Fruit fly (Drosophila melanogaster) whole organism, embryonic: Measurements from ENCODE around the gene RpL37A.

ENCODE experiments used
- Bdp1 ChIP-seq: fragments of 200-800 bp; sonication (Bioruptor generic); optimal IDR thresholded peaks from 3 replicates; lab custom pipeline; 2016; ENCODE audit warnings: missing biosample characterization, missing genetic modification characterization
- BtbVII ChIP-seq: fragments of 200-800 bp; sonication (Bioruptor generic); optimal IDR thresholded peaks from 3 replicates; lab custom pipeline; 2017; ENCODE audit warnings: missing biosample characterization, mild to moderate bottlenecking, missing genetic modification characterization
- CG10959 ChIP-seq: fragments of 200-800 bp; sonication (Bioruptor generic); IDR thresholded peaks from 2 replicates; pipeline ENCODE4 v1.3.6; 2022; ENCODE audit warnings: missing biosample characterization, missing genetic modification characterization
- CG11456 ChIP-seq: fragments of 200-800 bp; sonication (Bioruptor generic); IDR thresholded peaks from 3 replicates; pipeline ENCODE4 v1.3.6; 2022; ENCODE audit warnings: missing biosample characterization, missing genetic modification characterization
- CG11696 ChIP-seq: fragments of 200-800 bp; sonication (Bioruptor generic); IDR thresholded peaks from 2 replicates; pipeline ENCODE4 v1.3.6; 2022; ENCODE audit warnings: missing biosample characterization, missing genetic modification characterization
- CG12071 ChIP-seq: fragments of 200-800 bp; sonication (Bioruptor generic); optimal IDR thresholded peaks from 3 replicates; lab custom pipeline; 2018; ENCODE audit warnings: missing biosample characterization, mild to moderate bottlenecking, missing genetic modification characterization
- CG12744 ChIP-seq: fragments of 200-800 bp; sonication (Bioruptor generic); optimal IDR thresholded peaks from 2 replicates; lab custom pipeline; 2016; ENCODE audit warnings: missing biosample characterization, missing genetic modification characterization
- CG15601 ChIP-seq: fragments of 200-800 bp; sonication (Bioruptor generic); optimal IDR thresholded peaks from 3 replicates; lab custom pipeline; 2019; ENCODE audit warnings: missing biosample characterization, mild to moderate bottlenecking, missing genetic modification characterization, moderate library complexity
- CG18011 ChIP-seq: fragments of 200-800 bp; sonication (Bioruptor generic); optimal IDR thresholded peaks from 2 replicates; lab custom pipeline; 2017; ENCODE audit warnings: missing biosample characterization, missing genetic modification characterization, mild to moderate bottlenecking, moderate library complexity, missing genotype
- CG18619 ChIP-seq: fragments of 200-800 bp; sonication (Bioruptor generic); optimal IDR thresholded peaks from 3 replicates; lab custom pipeline; 2017; ENCODE audit warnings: missing biosample characterization, mild to moderate bottlenecking, missing genetic modification characterization
- CG2199 ChIP-seq: fragments of 200-800 bp; sonication (Bioruptor generic); IDR thresholded peaks from 3 replicates; pipeline ENCODE4 v1.3.6; 2022; ENCODE audit warnings: missing biosample characterization, missing genetic modification characterization
- CG2202 ChIP-seq: fragments of 200-800 bp; sonication (Bioruptor generic); optimal IDR thresholded peaks from 2 replicates; lab custom pipeline; 2018; ENCODE audit warnings: missing biosample characterization, mild to moderate bottlenecking, missing genetic modification characterization
- CG31224 ChIP-seq: fragments of 200-800 bp; sonication (Bioruptor generic); IDR thresholded peaks from 2 replicates; pipeline ENCODE4 v1.3.6; 2022; ENCODE audit warnings: missing biosample characterization, missing genetic modification characterization
- CG31365 ChIP-seq: fragments of 200-800 bp; sonication (Bioruptor generic); optimal IDR thresholded peaks from 2 replicates; lab custom pipeline; 2018; ENCODE audit warnings: missing biosample characterization, mild to moderate bottlenecking, missing genetic modification characterization
- CG34422 ChIP-seq: fragments of 200-800 bp; sonication (Bioruptor generic); IDR thresholded peaks from 3 replicates; pipeline ENCODE4 v1.3.6; 2022; ENCODE audit warnings: missing biosample characterization, missing genetic modification characterization
- CG4328 ChIP-seq: fragments of 200-800 bp; sonication (Bioruptor generic); optimal IDR thresholded peaks from 3 replicates; lab custom pipeline; 2017; ENCODE audit warnings: missing biosample characterization, missing genetic modification reagents, missing genetic modification characterization
- CG4424 ChIP-seq: fragments of 200-800 bp; sonication (Bioruptor generic); optimal IDR thresholded peaks from 3 replicates; lab custom pipeline; 2016; ENCODE audit warnings: missing biosample characterization, missing genetic modification characterization
- CG6683 ChIP-seq: fragments of 200-800 bp; sonication (Bioruptor generic); optimal IDR thresholded peaks from 2 replicates; lab custom pipeline; 2017; ENCODE audit warnings: missing biosample characterization, mild to moderate bottlenecking, missing genetic modification characterization, missing genetic modification reagents
- CG6791 ChIP-seq: fragments of 200-800 bp; sonication (Bioruptor generic); IDR thresholded peaks from 3 replicates; pipeline ENCODE4 v1.3.6; 2022; ENCODE audit warnings: missing biosample characterization, missing genetic modification characterization; ENCODE audit not compliant: partially characterized antibody
- Chrac-16 ChIP-seq: fragments of 200-800 bp; sonication (Bioruptor generic); optimal IDR thresholded peaks from 3 replicates; lab custom pipeline; 2016; ENCODE audit warnings: missing biosample characterization, missing genetic modification characterization
- Dbx ChIP-seq: fragments of 200-800 bp; sonication (Bioruptor generic); IDR thresholded peaks from 3 replicates; pipeline ENCODE4 v1.3.6; 2022; ENCODE audit warnings: missing biosample characterization, missing genetic modification characterization
- Dfd ChIP-seq, 2 experiments: fragments of >200 bp; optimal IDR thresholded peaks; 2 replicates each; lab custom pipeline; 2017; ENCODE audit warnings: missing biosample characterization in 2 of 2, missing genetic modification characterization in 2 of 2
- Lim3 ChIP-seq: fragments of 200-800 bp; sonication (Bioruptor generic); IDR thresholded peaks from 2 replicates; pipeline ENCODE4 v1.3.6; 2022; ENCODE audit warnings: missing biosample characterization, missing genetic modification characterization
- Mad ChIP-seq: fragments of 200-800 bp; sonication (Bioruptor generic); optimal IDR thresholded peaks from 2 replicates; lab custom pipeline; 2016; ENCODE audit warnings: missing biosample characterization, missing genetic modification characterization
- Side ChIP-seq: fragments of 200-800 bp; sonication (Bioruptor generic); optimal IDR thresholded peaks from 2 replicates; lab custom pipeline; 2016; ENCODE audit warnings: missing biosample characterization, missing genetic modification characterization
- Six4 ChIP-seq: fragments of 200-800 bp; sonication (Bioruptor generic); optimal IDR thresholded peaks from 2 replicates; lab custom pipeline; 2016; ENCODE audit warnings: missing biosample characterization, missing genetic modification characterization
- Sox100B ChIP-seq: fragments of 200-800 bp; sonication (Bioruptor generic); optimal IDR thresholded peaks from 3 replicates; lab custom pipeline; 2018; ENCODE audit warnings: missing biosample characterization, mild to moderate bottlenecking, missing genetic modification characterization
- Sox102F ChIP-seq: fragments of 200-800 bp; sonication (Bioruptor generic); optimal IDR thresholded peaks from 2 replicates; lab custom pipeline; 2018; ENCODE audit warnings: missing biosample characterization, mild to moderate bottlenecking, missing genetic modification characterization, moderate library complexity
- ab ChIP-seq: fragments of 200-800 bp; sonication (Bioruptor generic); optimal IDR thresholded peaks from 2 replicates; lab custom pipeline; 2016; ENCODE audit warnings: missing biosample characterization, missing genetic modification characterization
- bowl ChIP-seq: fragments of 200-800 bp; sonication (Bioruptor generic); IDR thresholded peaks from 2 replicates; pipeline ENCODE4 v1.3.6; 2022; ENCODE audit warnings: missing biosample characterization, missing genetic modification characterization
- br ChIP-seq: fragments of >200 bp; optimal IDR thresholded peaks from 2 replicates; lab custom pipeline; 2017
- chinmo ChIP-seq: fragments of 200-800 bp; sonication (Bioruptor generic); IDR thresholded peaks from 4 replicates; pipeline ENCODE4 v1.3.6; 2022; ENCODE audit warnings: missing biosample characterization, missing genetic modification characterization; ENCODE audit not compliant: partially characterized antibody
- dan ChIP-seq: fragments of 200-800 bp; sonication (Bioruptor generic); IDR thresholded peaks from 2 replicates; pipeline ENCODE4 v1.3.6; 2022; ENCODE audit warnings: missing biosample characterization, missing genetic modification characterization
- dm ChIP-seq: fragments of 200-800 bp; sonication (Bioruptor generic); optimal IDR thresholded peaks from 3 replicates; lab custom pipeline; 2016; ENCODE audit warnings: missing biosample characterization, missing genetic modification characterization
- fd3F ChIP-seq: fragments of 200-800 bp; sonication (Bioruptor generic); optimal IDR thresholded peaks from 2 replicates; lab custom pipeline; 2018; ENCODE audit warnings: missing biosample characterization, mild to moderate bottlenecking, missing genetic modification characterization, moderate library complexity
- grn ChIP-seq: fragments of 200-800 bp; sonication (Bioruptor generic); optimal IDR thresholded peaks from 3 replicates; lab custom pipeline; 2017; ENCODE audit warnings: missing biosample characterization, missing genetic modification characterization
- gsb-n ChIP-seq: fragments of 200-800 bp; sonication (Bioruptor generic); optimal IDR thresholded peaks from 3 replicates; lab custom pipeline; 2018; ENCODE audit warnings: missing biosample characterization, mild to moderate bottlenecking, missing genetic modification characterization
- hb ChIP-seq: fragments of 200-800 bp; sonication (Bioruptor generic); IDR thresholded peaks from 3 replicates; pipeline ENCODE4 v1.3.6; 2022; ENCODE audit warnings: missing biosample characterization, missing genetic modification characterization; ENCODE audit not compliant: partially characterized antibody
- inv ChIP-seq: fragments of 200-800 bp; sonication (Bioruptor generic); IDR thresholded peaks from 2 replicates; pipeline ENCODE4 v1.3.6; 2022; ENCODE audit warnings: missing biosample characterization, missing genetic modification characterization; ENCODE audit not compliant: partially characterized antibody
- lov ChIP-seq, 2 experiments: fragments of 200-800 bp in 1 of 2; fragments of >200 bp in 1 of 2; sonication (Bioruptor generic) in 1 of 2; IDR thresholded peaks in 1 of 2; optimal IDR thresholded peaks in 1 of 2; 2 replicates in 1 of 2; 3 replicates in 1 of 2; pipeline versions ENCODE4 v1.3.6 to Lab custom; 2017 to 2022; ENCODE audit warnings: missing biosample characterization in 1 of 2, missing genetic modification characterization in 1 of 2
- maf-S ChIP-seq: fragments of 200-800 bp; sonication (Bioruptor generic); optimal IDR thresholded peaks from 2 replicates; lab custom pipeline; 2016; ENCODE audit warnings: missing biosample characterization, missing genetic modification characterization
- onecut ChIP-seq: fragments of 200-800 bp; sonication (Bioruptor generic); IDR thresholded peaks from 2 replicates; pipeline ENCODE4 v1.3.6; 2022; ENCODE audit warnings: missing biosample characterization, missing genetic modification characterization
- pfk ChIP-seq: fragments of 200-800 bp; sonication (Bioruptor generic); optimal IDR thresholded peaks from 2 replicates; lab custom pipeline; 2018; ENCODE audit warnings: missing biosample characterization, mild to moderate bottlenecking, missing genetic modification characterization, moderate library complexity
- prd ChIP-seq, 3 experiments: fragments of >200 bp in 2 of 3; fragments of 200-800 bp in 1 of 3; sonication (Bioruptor generic) in 1 of 3; optimal IDR thresholded peaks in 2 of 3; IDR thresholded peaks in 1 of 3; 2 replicates in 2 of 3; 3 replicates in 1 of 3; pipeline versions ENCODE4 v1.3.6 to Lab custom; 2017 to 2022; ENCODE audit warnings: missing biosample characterization in 1 of 3, missing genetic modification characterization in 1 of 3
- row ChIP-seq: fragments of 200-800 bp; sonication (Bioruptor generic); IDR thresholded peaks from 3 replicates; pipeline ENCODE4 v1.3.6; 2022; ENCODE audit warnings: missing biosample characterization, missing genetic modification characterization
- scrt ChIP-seq: fragments of 200-800 bp; sonication (Bioruptor generic); optimal IDR thresholded peaks from 2 replicates; lab custom pipeline; 2018; ENCODE audit warnings: missing biosample characterization, mild to moderate bottlenecking, missing genetic modification characterization, moderate library complexity
- slou ChIP-seq: fragments of 200-800 bp; sonication (Bioruptor generic); optimal IDR thresholded peaks from 3 replicates; lab custom pipeline; 2016; ENCODE audit warnings: missing biosample characterization, missing genetic modification characterization
- sna ChIP-seq: fragments of 200-800 bp; sonication (Bioruptor generic); IDR thresholded peaks from 2 replicates; pipeline ENCODE4 v1.3.6; 2022; ENCODE audit warnings: missing biosample characterization, missing genetic modification characterization; ENCODE audit not compliant: partially characterized antibody
- ssp ChIP-seq: fragments of 200-800 bp; sonication (Bioruptor generic); IDR thresholded peaks from 2 replicates; pipeline ENCODE4 v1.3.6; 2022; ENCODE audit warnings: missing biosample characterization, missing genetic modification characterization

RpL37A gene

dm6 chr2L:5052367-5052914, 18.3 kb upstream of the RpL37A start, which contains the start of gene senju (continued):
- TF ChIP-seq Chrac-16 (GFP tag; lab: Kevin White, UChicago) (peak; percentile 90), Mad (GFP tag; lab: Kevin White, UChicago) (peak; percentile 83), chinmo (GFP tag; lab: Robert Waterston, UW) (peak; percentile 89), onecut (GFP tag; lab: Robert Waterston, UW) (peak; percentile 84), BtbVII (GFP tag; lab: Kevin White, UChicago) (peak; percentile 84), CG31365 (peak; percentile 75), CG15601 (tag; lab: Kevin White, UChicago) (peak; percentile 45), CG31224 (GFP tag; lab: Robert Waterston, UW) (peak; percentile 63), Bdp1 (peak; percentile 78), sna (GFP tag; lab: Robert Waterston, UW) (no peak), CG12744 (GFP tag; lab: Kevin White, UChicago) (peak; percentile 76), Sox102F (GFP tag; lab: Kevin White, UChicago) (peak; percentile 80), ab (peak; percentile 61), ssp (GFP tag; lab: Robert Waterston, UW) (peak; percentile 62), grn (GFP tag; lab: Kevin White, UChicago) (peak; percentile 48), row (GFP tag; lab: Robert Waterston, UW) (peak; percentile 73), slou (GFP tag; lab: Kevin White, UChicago) (peak; percentile 52), CG18619 (peak; percentile 87), br (lab: Kevin White, UChicago) (no peak), dan (GFP tag; lab: Robert Waterston, UW) (no peak), gsb-n (tag; lab: Kevin White, UChicago) (peak; percentile 69), Dbx (GFP tag; lab: Robert Waterston, UW) (peak; percentile 86), scrt (GFP tag; lab: Kevin White, UChicago) (peak; percentile 65), Sox100B (GFP tag; lab: Kevin White, UChicago) (peak; percentile 69), CG6791 (peak; percentile 54), dm (GFP tag; lab: Kevin White, UChicago) (peak; percentile 95), CG4424 (GFP tag; lab: Kevin White, UChicago) (peak; percentile 90), lov (optimal IDR thresholded peaks at IDR 0.05; lab: Kevin White, UChicago) (no peak), lov (GFP tag; IDR thresholded peaks at IDR 0.05; lab: Robert Waterston, UW) (peak; percentile 55; the same call in 2 of the 3 replicates), Dfd (GFP tag; optimal IDR thresholded peaks at IDR 0.05; lab: Kevin White, UChicago) (no peak), CG18011 (GFP tag; lab: Kevin White, UChicago) (peak; percentile 86), pfk (peak; percentile 75), CG2199 (GFP tag; lab: Robert Waterston, UW) (0 out of 3 replicates have a peak, but pooled peaks have one; percentile 35), bowl (peak; percentile 49), CG11456 (GFP tag; lab: Robert Waterston, UW) (peak; percentile 90), fd3F (GFP tag; lab: Kevin White, UChicago) (peak; percentile 50), CG12071 (GFP tag; lab: Kevin White, UChicago) (peak; percentile 77), CG4328 (GFP tag; lab: Kevin White, UChicago) (peak; percentile 83), CG11696 (GFP tag; lab: Robert Waterston, UW) (peak; percentile 53), CG10959 (GFP tag; lab: Robert Waterston, UW) (peak; percentile 50; the same call in 1 of the 2 replicates), prd (optimal IDR thresholded peaks at IDR 0.05; lab: Kevin White, UChicago) (no peak), prd (GFP tag; IDR thresholded peaks at IDR 0.05; lab: Robert Waterston, UW) (peak; percentile 84), Lim3 (GFP tag; lab: Robert Waterston, UW) (peak; percentile 37; the same call in 1 of the 2 replicates), Side (peak; percentile 91), Six4 (GFP tag; lab: Kevin White, UChicago) (peak; percentile 84), CG2202 (peak; percentile 77), CG34422 (GFP tag; lab: Robert Waterston, UW) (peak; percentile 94), maf-S (peak; percentile 65), hb (GFP tag; lab: Robert Waterston, UW) (no peak), CG6683 (GFP tag; lab: Kevin White, UChicago) (peak; percentile 70), inv (GFP tag; lab: Robert Waterston, UW) (no peak; the same call in 1 of the 2 replicates)
